Worm (Caenorhabditis elegans): ENCODE data around the gene srx-38.

srx-38 gene

ce11 chrV:5146394-5146793 is 9.0 kb downstream of the srx-38 start, which contains the start of gene F14F9.6:
Gene F14F9.6, minus strand, starts transcription at chrV:5146494.
- TF ChIP-seq K02D7.2 (tag; optimal IDR thresholded peaks at IDR 0.05) = no peak
- no peak for TF ChIP-seq sdc-2 (tag; optimal IDR thresholded peaks at IDR 0.05)
- TF ChIP-seq ref-2 (tag; optimal IDR thresholded peaks at IDR 0.05) = no peak
- no peak for TF ChIP-seq unc-3 (GFP tag; conservative IDR thresholded peaks at IDR 0.05)
- TF ChIP-seq unc-3 (tag; optimal IDR thresholded peaks at IDR 0.05) = no peak

ce11 chrV:5144541-5144940 is 10.9 kb downstream of the srx-38 start, which contains the start of gene F14F9.2:
Gene F14F9.2, plus strand, starts transcription at chrV:5144841.
- TF ChIP-seq pag-3 (tag; optimal IDR thresholded peaks at IDR 0.05; ENCODE audit: borderline replicate concordance) = no peak

- TF ChIP-seq pha-2 (tag; optimal IDR thresholded peaks at IDR 0.05) (no peak), ztf-16 (tag; optimal IDR thresholded peaks at IDR 0.05) (no peak), F13H6.1 (tag; optimal IDR thresholded peaks at IDR 0.05) (no peak), ceh-14 (tag; optimal IDR thresholded peaks at IDR 0.05) (no peak), ceh-6 (GFP tag; optimal IDR thresholded peaks at IDR 0.05) (no peak), hlh-30 (tag; optimal IDR thresholded peaks at IDR 0.05; ENCODE audit: insufficient read depth) (no peak)
Measured at ce11 chrV:5143785-5144184, 11.6 kb downstream of the srx-38 start, which contains the start of gene srh-129. Gene srh-129, minus strand, starts transcription at chrV:5143885.

ce11 chrV:5137919-5138318 is 17.5 kb downstream of the srx-38 start, which contains the start of gene F14F9.3:
Gene F14F9.3, plus strand, starts transcription at chrV:5138219.
- TF ChIP-seq pha-2 (tag; optimal IDR thresholded peaks at IDR 0.05) = no peak
- TF ChIP-seq ztf-16 (tag; optimal IDR thresholded peaks at IDR 0.05) = no peak
- TF ChIP-seq nhr-232 (tag; optimal IDR thresholded peaks at IDR 0.05) = no peak
- no peak for TF ChIP-seq ceh-30 (tag; optimal IDR thresholded peaks at IDR 0.05)

- TF ChIP-seq ceh-22 (tag; optimal IDR thresholded peaks at IDR 0.05) (no peak), nhr-11 (tag; optimal IDR thresholded peaks at IDR 0.05) (no peak), unc-86 (tag; optimal IDR thresholded peaks at IDR 0.05) (no peak), ceh-34 (tag; optimal IDR thresholded peaks at IDR 0.05) (no peak), hlh-8 (tag; optimal IDR thresholded peaks at IDR 0.05) (no peak), unc-42 (tag; optimal IDR thresholded peaks at IDR 0.05) (no peak), npax-4 (tag; optimal IDR thresholded peaks at IDR 0.05) (no peak), eyg-1 (tag; optimal IDR thresholded peaks at IDR 0.05) (no peak), hlh-15 (tag; optimal IDR thresholded peaks at IDR 0.05) (no peak), T23F11.4 (GFP tag; optimal IDR thresholded peaks at IDR 0.05) (no peak)
Measured at ce11 chrV:5132441-5132840, 23.0 kb downstream of the srx-38 start, which contains the start of gene F14F9.4. Gene F14F9.4, plus strand, starts transcription at chrV:5132741.

- no peak for TF ChIP-seq hlh-6 (tag; optimal IDR thresholded peaks at IDR 0.05)
- no peak for TF ChIP-seq syd-9 (tag; optimal IDR thresholded peaks at IDR 0.05)
- no peak for TF ChIP-seq sdc-2 (tag; optimal IDR thresholded peaks at IDR 0.05)
- TF ChIP-seq ttx-3 (tag; optimal IDR thresholded peaks at IDR 0.05) = no peak
- TF ChIP-seq ceh-45 (GFP tag; IDR thresholded peaks at IDR 0.05) = no peak
- no peak for TF ChIP-seq nhr-11 (tag; optimal IDR thresholded peaks at IDR 0.05)
- no peak for TF ChIP-seq madf-2 (tag; optimal IDR thresholded peaks at IDR 0.05)
- TF ChIP-seq unc-55 (GFP tag; optimal IDR thresholded peaks at IDR 0.05) = no peak
- no peak for TF ChIP-seq pax-1 (tag; optimal IDR thresholded peaks at IDR 0.05)
- TF ChIP-seq rnt-1 (tag; optimal IDR thresholded peaks at IDR 0.05) = no peak
- TF ChIP-seq unc-3 (GFP tag; conservative IDR thresholded peaks at IDR 0.05) = no peak
- TF ChIP-seq unc-3 (tag; optimal IDR thresholded peaks at IDR 0.05) = no peak
- TF ChIP-seq zip-5 (tag; optimal IDR thresholded peaks at IDR 0.05) = no peak
Measured at ce11 chrV:5131380-5131779, 24.0 kb downstream of the srx-38 start.
